Fruit fly (Drosophila melanogaster) whole organism, embryonic: ENCODE data around the gene Tim17b1.

Experiments used
- CG11696 ChIP-seq: fragments of 200-800 bp; sonication (Bioruptor generic); IDR thresholded peaks from 2 replicates; pipeline ENCODE4 v1.3.6; 2022; ENCODE audit warnings: missing biosample characterization, missing genetic modification characterization
- CG12236 ChIP-seq: fragments of 200-800 bp; sonication (Bioruptor generic); optimal IDR thresholded peaks from 2 replicates; lab custom pipeline; 2016; ENCODE audit warnings: missing biosample characterization, missing genetic modification characterization
- CG16813 ChIP-seq: fragments of 200-800 bp; sonication (Bioruptor generic); IDR thresholded peaks from 3 replicates; pipeline ENCODE4 v1.3.6; 2022; ENCODE audit warnings: missing biosample characterization, missing genetic modification characterization; ENCODE audit not compliant: partially characterized antibody
- CG2199 ChIP-seq: fragments of 200-800 bp; sonication (Bioruptor generic); IDR thresholded peaks from 3 replicates; pipeline ENCODE4 v1.3.6; 2022; ENCODE audit warnings: missing biosample characterization, missing genetic modification characterization
- CG6654 ChIP-seq: fragments of 200-800 bp; sonication (Bioruptor generic); optimal IDR thresholded peaks from 2 replicates; lab custom pipeline; 2017; ENCODE audit warnings: missing biosample characterization, mild to moderate bottlenecking, missing genetic modification characterization
- Dp ChIP-seq: fragments of 200-800 bp; sonication (Bioruptor generic); optimal IDR thresholded peaks from 2 replicates; lab custom pipeline; 2018; ENCODE audit warnings: missing biosample characterization, mild to moderate bottlenecking, missing genetic modification characterization, moderate library complexity
- ERR ChIP-seq: fragments of 200-800 bp; sonication (Bioruptor generic); optimal IDR thresholded peaks from 2 replicates; lab custom pipeline; 2016; ENCODE audit warnings: missing biosample characterization, missing genetic modification characterization
- Oaz ChIP-seq: fragments of 200-800 bp; sonication (Bioruptor generic); IDR thresholded peaks from 2 replicates; pipeline ENCODE4 v1.3.6; 2022; ENCODE audit warnings: missing biosample characterization, missing genetic modification characterization
- disco-r ChIP-seq: fragments of 200-800 bp; sonication (Bioruptor generic); optimal IDR thresholded peaks from 2 replicates; lab custom pipeline; 2016; ENCODE audit warnings: missing biosample characterization, missing genetic modification characterization
- dm ChIP-seq: fragments of 200-800 bp; sonication (Bioruptor generic); optimal IDR thresholded peaks from 3 replicates; lab custom pipeline; 2016; ENCODE audit warnings: missing biosample characterization, missing genetic modification characterization
- h ChIP-seq: fragments of >200 bp; optimal IDR thresholded peaks from 2 replicates; lab custom pipeline; 2017
- ham ChIP-seq: fragments of 200-800 bp; sonication (Bioruptor generic); IDR thresholded peaks from 2 replicates; pipeline ENCODE4 v1.3.6; 2022; ENCODE audit warnings: missing biosample characterization, missing genetic modification characterization
- kay ChIP-seq: fragments of 200-800 bp; sonication (Bioruptor generic); optimal IDR thresholded peaks from 2 replicates; lab custom pipeline; 2016; ENCODE audit warnings: missing biosample characterization, missing genetic modification characterization
- row ChIP-seq: fragments of 200-800 bp; sonication (Bioruptor generic); IDR thresholded peaks from 3 replicates; pipeline ENCODE4 v1.3.6; 2022; ENCODE audit warnings: missing biosample characterization, missing genetic modification characterization

DNA sequence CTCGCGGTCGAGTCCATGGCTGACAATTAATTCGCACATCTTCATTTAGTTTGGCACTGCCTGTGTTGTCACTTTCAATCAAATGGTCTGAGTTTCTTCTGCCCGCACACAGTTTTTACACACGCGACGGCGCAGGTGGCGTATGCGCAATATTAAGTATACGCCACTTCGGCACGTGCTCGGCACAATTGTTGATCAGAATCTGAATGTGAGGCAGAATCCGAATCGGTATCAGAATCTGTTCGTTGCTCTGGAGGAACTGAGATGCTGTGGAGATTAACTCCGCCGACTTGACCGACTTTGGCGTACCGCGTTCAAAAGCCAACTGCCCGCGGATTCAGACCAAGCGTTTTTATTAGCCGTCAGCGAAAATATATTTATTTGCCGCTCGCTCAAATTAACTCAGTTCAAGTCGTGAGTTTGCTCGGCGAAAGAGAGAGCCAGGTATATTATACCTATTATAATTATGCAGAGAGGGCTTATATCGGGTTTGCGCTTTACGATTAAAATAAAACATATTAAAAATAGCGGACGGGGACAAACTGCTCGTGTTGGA lies 20.3 kb upstream of the Tim17b1 start:
- no peak for TF ChIP-seq CG11696 (GFP tag; lab: Robert Waterston, UW)
- TF ChIP-seq dm (GFP tag; lab: Kevin White, UChicago): no peak
- TF ChIP-seq Dp (GFP tag; lab: Kevin White, UChicago): no peak
- TF ChIP-seq disco-r (GFP tag; lab: Kevin White, UChicago): no peak
- no peak for TF ChIP-seq CG16813 (GFP tag; lab: Robert Waterston, UW)
- TF ChIP-seq CG6654 (GFP tag; lab: Kevin White, UChicago): no peak
- TF ChIP-seq CG12236: no peak
- TF ChIP-seq CG2199: no peak
- no peak for TF ChIP-seq row (GFP tag; lab: Robert Waterston, UW)
- no peak for TF ChIP-seq ERR (GFP tag; lab: Kevin White, UChicago)
- TF ChIP-seq ham: no peak
- no peak for TF ChIP-seq Oaz (GFP tag; lab: Robert Waterston, UW)
- TF ChIP-seq h (lab: Kevin White, UChicago): no peak
- no peak for TF ChIP-seq kay (GFP tag; lab: Kevin White, UChicago)
